Fruit fly (Drosophila melanogaster) whole organism, prepupa: ENCODE results near the gene Cp19.
A peak's percentile ranks its signal among the peaks of the same experiment; 100 is the strongest.

Experiments
- CG11294 ChIP-seq: fragments of 200-800 bp; sonication (Bioruptor generic); IDR thresholded peaks from 2 replicates; pipeline ENCODE4 v1.3.6; 2022; ENCODE audit warnings: missing biosample characterization, missing genetic modification characterization
- CG11762 ChIP-seq: fragments of 200-800 bp; sonication (Bioruptor generic); optimal IDR thresholded peaks from 3 replicates; lab custom pipeline; 2016; ENCODE audit warnings: missing biosample characterization, missing genetic modification characterization; ENCODE audit not compliant: insufficient read depth
- CG15336 ChIP-seq: fragments of 200-800 bp; sonication (Bioruptor generic); IDR thresholded peaks from 2 replicates; pipeline ENCODE4 v1.3.6; 2022; ENCODE audit warnings: missing biosample characterization, missing genetic modification characterization
- CG1621 ChIP-seq: fragments of 200-800 bp; sonication (Bioruptor generic); optimal IDR thresholded peaks from 3 replicates; lab custom pipeline; 2018; ENCODE audit warnings: missing biosample characterization, mild to moderate bottlenecking, missing genetic modification characterization
- CG16779 ChIP-seq: fragments of 200-800 bp; sonication (Bioruptor generic); optimal IDR thresholded peaks from 3 replicates; lab custom pipeline; 2017; ENCODE audit warnings: missing biosample characterization, mild to moderate bottlenecking, missing genetic modification characterization
- CG3032 ChIP-seq: fragments of 200-800 bp; optimal IDR thresholded peaks from 2 replicates; lab custom pipeline; 2019; ENCODE audit warnings: missing biosample characterization, mild to moderate bottlenecking, missing genetic modification characterization, moderate library complexity
- CG32006 ChIP-seq: fragments of 200-800 bp; sonication (Bioruptor generic); optimal IDR thresholded peaks from 3 replicates; lab custom pipeline; 2017; ENCODE audit warnings: missing biosample characterization, mild to moderate bottlenecking, missing genetic modification characterization
- CG34406 ChIP-seq: fragments of 200-800 bp; sonication (Bioruptor generic); optimal IDR thresholded peaks from 3 replicates; lab custom pipeline; 2016; ENCODE audit warnings: missing biosample characterization, missing genetic modification characterization
- CG3919 ChIP-seq: fragments of 200-800 bp; sonication (Bioruptor generic); optimal IDR thresholded peaks from 3 replicates; lab custom pipeline; 2016; ENCODE audit warnings: missing biosample characterization, missing genetic modification characterization
- CG4318 ChIP-seq: fragments of 200-800 bp; sonication (Bioruptor generic); optimal IDR thresholded peaks from 3 replicates; lab custom pipeline; 2017; ENCODE audit warnings: missing biosample characterization, mild to moderate bottlenecking, missing genetic modification characterization
- CG6163 ChIP-seq: fragments of 200-800 bp; sonication (Bioruptor generic); IDR thresholded peaks from 3 replicates; pipeline ENCODE4 v1.3.6; 2022; ENCODE audit warnings: missing biosample characterization, missing genetic modification characterization
- CG6276 ChIP-seq: fragments of 200-800 bp; sonication (Bioruptor generic); optimal IDR thresholded peaks from 2 replicates; lab custom pipeline; 2017; ENCODE audit warnings: missing biosample characterization, mild to moderate bottlenecking, missing genetic modification characterization
- CG6792 ChIP-seq: fragments of 200-800 bp; sonication (Bioruptor generic); optimal IDR thresholded peaks from 3 replicates; lab custom pipeline; 2016; ENCODE audit warnings: missing biosample characterization, missing genetic modification characterization
- CG6808 ChIP-seq: fragments of 200-800 bp; sonication (Bioruptor generic); optimal IDR thresholded peaks from 3 replicates; lab custom pipeline; 2017; ENCODE audit warnings: missing biosample characterization, missing genetic modification characterization, mild to moderate bottlenecking, moderate library complexity, missing genetic modification reagents
- CG6854 ChIP-seq: fragments of 200-800 bp; sonication (Bioruptor generic); optimal IDR thresholded peaks from 2 replicates; lab custom pipeline; 2017; ENCODE audit warnings: missing biosample characterization, mild to moderate bottlenecking, missing genetic modification characterization
- CG7368 ChIP-seq: fragments of 200-800 bp; sonication (Bioruptor generic); optimal IDR thresholded peaks from 3 replicates; lab custom pipeline; 2016; ENCODE audit warnings: missing biosample characterization, missing genetic modification characterization
- CG8119 ChIP-seq: fragments of 200-800 bp; sonication (Bioruptor generic); IDR thresholded peaks from 3 replicates; pipeline ENCODE4 v1.3.6; 2022; ENCODE audit warnings: missing biosample characterization, missing genetic modification characterization
- CG8319 ChIP-seq: fragments of 200-800 bp; sonication (Bioruptor generic); optimal IDR thresholded peaks from 3 replicates; lab custom pipeline; 2016; ENCODE audit warnings: missing biosample characterization, missing genetic modification characterization
- CG9139 ChIP-seq: fragments of 200-800 bp; sonication (Bioruptor generic); optimal IDR thresholded peaks from 3 replicates; lab custom pipeline; 2017; ENCODE audit warnings: missing biosample characterization, mild to moderate bottlenecking, missing genetic modification characterization
- Eip93F ChIP-seq: fragments of 200-800 bp; sonication (Bioruptor generic); optimal IDR thresholded peaks from 2 replicates; lab custom pipeline; 2016; ENCODE audit warnings: missing biosample characterization, mild to moderate bottlenecking, missing genetic modification characterization
- Ets96B ChIP-seq: fragments of 200-800 bp; optimal IDR thresholded peaks from 2 replicates; lab custom pipeline; 2019; ENCODE audit warnings: missing biosample characterization, mild to moderate bottlenecking, missing genetic modification characterization, moderate library complexity
- Gug ChIP-seq: fragments of 200-800 bp; sonication (Bioruptor generic); IDR thresholded peaks from 2 replicates; pipeline ENCODE4 v1.3.6; 2022; ENCODE audit warnings: missing biosample characterization, missing genetic modification characterization
- Hr38 ChIP-seq: sonication (Bioruptor generic); optimal IDR thresholded peaks from 2 replicates; lab custom pipeline; 2016; ENCODE audit warnings: missing biosample characterization, missing genetic modification characterization
- Hr4 ChIP-seq: fragments of 200-800 bp; sonication (Bioruptor generic); optimal IDR thresholded peaks from 3 replicates; lab custom pipeline; 2016; ENCODE audit warnings: missing biosample characterization, missing genetic modification characterization
- Lpt ChIP-seq: fragments of 200-800 bp; sonication (Bioruptor generic); optimal IDR thresholded peaks from 3 replicates; lab custom pipeline; 2016; ENCODE audit warnings: missing biosample characterization, missing genetic modification characterization
- Met ChIP-seq: fragments of 200-800 bp; sonication (Bioruptor generic); optimal IDR thresholded peaks from 3 replicates; lab custom pipeline; 2016; ENCODE audit warnings: missing biosample characterization, missing genetic modification characterization
- OdsH ChIP-seq: fragments of 200-800 bp; sonication (Bioruptor generic); optimal IDR thresholded peaks from 3 replicates; lab custom pipeline; 2016; ENCODE audit warnings: missing biosample characterization, missing genetic modification characterization
- achi ChIP-seq: fragments of 200-800 bp; sonication (Bioruptor generic); optimal IDR thresholded peaks from 3 replicates; lab custom pipeline; 2016; ENCODE audit warnings: missing biosample characterization, missing genetic modification characterization
- acj6 ChIP-seq: fragments of 200-800 bp; sonication (Bioruptor generic); optimal IDR thresholded peaks from 3 replicates; lab custom pipeline; 2016; ENCODE audit warnings: missing biosample characterization, missing genetic modification characterization
- dac ChIP-seq: fragments of 200-800 bp; sonication (Bioruptor generic); optimal IDR thresholded peaks from 2 replicates; lab custom pipeline; 2017; ENCODE audit warnings: missing biosample characterization, mild to moderate bottlenecking, missing genetic modification characterization
- dsx ChIP-seq: fragments of 200-800 bp; optimal IDR thresholded peaks from 3 replicates; lab custom pipeline; 2019; ENCODE audit warnings: missing biosample characterization, mild to moderate bottlenecking, missing genetic modification characterization, moderate library complexity; ENCODE audit not compliant: poor library complexity, severe bottlenecking
- eg ChIP-seq: fragments of 200-800 bp; sonication (Bioruptor generic); IDR thresholded peaks from 3 replicates; pipeline ENCODE4 v1.3.6; 2022; ENCODE audit warnings: missing biosample characterization, missing genetic modification characterization
- esn ChIP-seq: fragments of 200-800 bp; sonication (Bioruptor generic); optimal IDR thresholded peaks from 2 replicates; lab custom pipeline; 2016; ENCODE audit warnings: missing biosample characterization, mild to moderate bottlenecking, missing genetic modification characterization, moderate library complexity
- fd59A ChIP-seq: fragments of 200-800 bp; sonication (Bioruptor generic); optimal IDR thresholded peaks from 2 replicates; lab custom pipeline; 2017; ENCODE audit warnings: missing biosample characterization, mild to moderate bottlenecking, missing genetic modification characterization, missing genetic modification reagents
- fkh ChIP-seq: fragments of 200-800 bp; sonication (Bioruptor generic); optimal IDR thresholded peaks from 3 replicates; lab custom pipeline; 2017; ENCODE audit warnings: missing biosample characterization, mild to moderate bottlenecking, missing genetic modification characterization, moderate library complexity
- salr ChIP-seq, 2 experiments: fragments of 200-800 bp; sonication (Bioruptor generic); optimal IDR thresholded peaks; 3 replicates each; lab custom pipeline; 2016 to 2018; ENCODE audit warnings: missing biosample characterization in 2 of 2, missing genetic modification characterization in 2 of 2, mild to moderate bottlenecking in 1 of 2
- spab ChIP-seq: fragments of 200-800 bp; sonication (Bioruptor generic); optimal IDR thresholded peaks from 2 replicates; lab custom pipeline; 2017; ENCODE audit warnings: missing biosample characterization, mild to moderate bottlenecking, missing genetic modification characterization, missing genetic modification reagents
- vri ChIP-seq: fragments of 200-800 bp; sonication (Bioruptor generic); optimal IDR thresholded peaks from 3 replicates; lab custom pipeline; 2016; ENCODE audit warnings: missing biosample characterization, mild to moderate bottlenecking, missing genetic modification characterization

Cp19 gene

dm6 chr3L:8763794-8764193, 34.1 kb downstream of the Cp19 start (continued):
- TF ChIP-seq OdsH (GFP tag; lab: Kevin White, UChicago) (peak; percentile 27), CG6854 (no peak), eg (GFP tag; lab: Robert Waterston, UW) (no peak), Ets96B (tag; lab: Kevin White, UChicago) (no peak), CG34406 (GFP tag; lab: Kevin White, UChicago) (peak; percentile 48), Eip93F (GFP tag; lab: Kevin White, UChicago) (no peak), spab (GFP tag; lab: Kevin White, UChicago) (no peak), CG15336 (GFP tag; lab: Robert Waterston, UW) (no peak), vri (GFP tag; lab: Kevin White, UChicago) (no peak), CG1621 (tag; lab: Kevin White, UChicago) (no peak), Gug (no peak), esn (GFP tag; lab: Kevin White, UChicago) (peak; percentile 62), CG16779 (no peak)

DNA sequence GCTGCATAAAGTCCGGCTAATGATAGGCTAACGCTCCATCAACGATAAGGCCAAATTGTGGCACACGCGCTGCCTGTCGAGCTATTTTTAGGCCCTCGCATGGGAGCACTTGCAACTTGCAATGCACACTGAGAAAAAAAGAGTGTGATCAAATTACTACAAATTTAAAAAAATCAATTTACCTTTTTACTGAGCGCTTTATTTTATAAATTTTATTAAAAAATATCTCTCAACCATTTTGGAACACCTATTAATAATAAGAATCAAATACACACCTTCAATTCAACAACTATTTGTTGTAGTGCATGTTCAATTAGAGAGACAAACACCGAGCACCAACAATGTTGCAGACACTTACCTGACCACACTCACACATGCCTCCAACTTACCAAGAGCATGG, 35.8 kb downstream of the Cp19 start:
- TF ChIP-seq CG9139 (GFP tag; lab: Kevin White, UChicago) (no peak), fd59A (GFP tag; lab: Kevin White, UChicago) (no peak), dac (GFP tag; lab: Kevin White, UChicago) (no peak), esn (GFP tag; lab: Kevin White, UChicago) (no peak), CG6276 (GFP tag; lab: Kevin White, UChicago) (peak; percentile 55), Eip93F (GFP tag; lab: Kevin White, UChicago) (no peak), CG4318 (GFP tag; lab: Kevin White, UChicago) (peak; percentile 9), Gug (peak; percentile 93), CG11762 (GFP tag; lab: Kevin White, UChicago) (no peak), Ets96B (tag; lab: Kevin White, UChicago) (peak; percentile 45), CG3032 (tag; lab: Kevin White, UChicago) (no peak), vri (GFP tag; lab: Kevin White, UChicago) (no peak), CG16779 (no peak), Lpt (GFP tag; lab: Kevin White, UChicago) (peak; percentile 82), CG6808 (GFP tag; lab: Kevin White, UChicago) (no peak), acj6 (GFP tag; lab: Kevin White, UChicago) (no peak), CG15336 (GFP tag; lab: Robert Waterston, UW) (peak; percentile 98), CG1621 (tag; lab: Kevin White, UChicago) (no peak), fkh (no peak), achi (GFP tag; lab: Kevin White, UChicago) (peak; percentile 42), CG3919 (GFP tag; lab: Kevin White, UChicago) (no peak), CG8119 (GFP tag; lab: Robert Waterston, UW) (peak; percentile 96), dsx (GFP tag; lab: Kevin White, UChicago) (peak; percentile 100), CG7368 (GFP tag; lab: Kevin White, UChicago) (no peak), Hr4 (GFP tag; lab: Kevin White, UChicago) (peak; percentile 81), Hr38 (GFP tag; lab: Kevin White, UChicago) (no peak), CG6163 (peak; percentile 96), CG32006 (no peak), CG34406 (GFP tag; lab: Kevin White, UChicago) (no peak), Met (no peak), CG8319 (GFP tag; lab: Kevin White, UChicago) (no peak), CG11294 (peak; percentile 91), CG6792 (GFP tag; lab: Kevin White, UChicago) (no peak), eg (GFP tag; lab: Robert Waterston, UW) (peak; percentile 97), salr (GFP tag; optimal IDR thresholded peaks at IDR 0.05; lab: Kevin White, UChicago) (peak in 1 of 2 experiments; percentile 20)
